Worm (Caenorhabditis elegans): ENCODE measurements around the gene srbc-42.
"Not testable (repeated sequence)": the region's sequence is repeated elsewhere in the genome, so short reads cannot be mapped to it uniquely, and the experiment has no call there.

Gene srbc-42

DNA sequence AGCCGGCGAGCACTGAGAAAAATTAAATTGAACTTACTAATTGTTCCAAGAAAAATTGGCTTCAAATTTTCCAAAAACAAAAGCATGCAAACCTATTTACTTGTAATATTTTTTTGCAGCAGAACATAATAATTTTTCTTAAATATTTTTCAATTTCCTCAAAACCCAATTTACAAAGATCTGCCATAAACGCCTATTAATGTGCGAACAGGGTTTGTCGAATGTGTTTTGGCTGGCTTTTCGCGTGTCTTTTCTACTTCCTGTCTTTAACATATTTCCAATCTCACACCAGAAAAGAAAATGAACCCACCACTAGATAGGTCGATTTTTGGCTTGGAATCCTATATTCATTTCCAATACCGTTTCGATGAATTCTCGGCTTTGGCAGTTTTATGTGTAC, 15.8 kb downstream of the srbc-42 start, which contains the start of gene C45H4.18:
TSS of gene C45H4.18 (plus strand) at position 301 of the 400 bp plus-strand sequence.
- TF ChIP-seq W03F9.2 (tag; optimal IDR thresholded peaks at IDR 0.05): no peak

DNA sequence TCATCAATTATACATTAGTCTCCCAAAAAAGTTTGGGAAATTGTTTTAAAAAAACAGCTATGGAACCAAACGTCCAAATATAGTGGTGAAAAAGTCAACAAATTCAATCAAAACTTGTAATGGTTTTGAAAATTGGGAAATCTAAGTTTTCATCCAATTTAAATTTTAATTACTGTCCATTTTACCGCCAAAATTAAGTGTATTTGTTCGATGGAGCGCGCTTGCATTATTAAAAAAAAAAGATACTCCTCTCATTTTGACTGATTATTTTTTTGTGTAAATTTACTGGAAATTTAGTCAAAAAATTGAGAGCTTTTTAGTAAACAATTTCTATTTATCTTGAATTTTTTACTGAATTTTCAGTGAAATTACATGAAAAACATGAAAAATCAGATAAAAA, 16.6 kb downstream of the srbc-42 start:
- no peak for TF ChIP-seq dao-5 (tag; optimal IDR thresholded peaks at IDR 0.05)
- no peak for TF ChIP-seq him-1 (tag; optimal IDR thresholded peaks at IDR 0.05)
- no peak for TF ChIP-seq W03F9.2 (tag; optimal IDR thresholded peaks at IDR 0.05)

DNA sequence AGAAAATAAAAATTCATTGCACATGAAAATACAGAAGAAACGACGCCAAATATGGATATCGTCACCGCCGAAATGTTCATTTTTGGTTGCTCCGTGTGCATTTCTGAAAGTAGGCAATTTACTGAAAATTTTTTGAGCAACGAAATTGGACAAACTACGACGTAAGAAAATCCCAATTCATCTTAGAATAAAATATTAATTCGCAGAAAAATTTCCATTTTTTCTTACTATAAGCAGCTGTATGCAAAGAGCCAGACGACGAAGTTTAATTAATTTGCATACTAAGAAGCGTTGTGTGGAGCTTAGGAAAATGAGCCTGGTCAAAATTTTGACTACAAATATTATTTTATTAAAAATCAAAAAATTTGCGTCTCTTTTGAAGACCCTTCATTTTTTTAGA, 24.3 kb downstream of the srbc-42 start, which contains the start of gene srbc-19:
TSS of gene srbc-19 (minus strand) at position 101 of the 400 bp plus-strand sequence.
- TF ChIP-seq him-1 (tag; optimal IDR thresholded peaks at IDR 0.05) (no peak), dao-5 (tag; optimal IDR thresholded peaks at IDR 0.05) (no peak), W03F9.2 (tag; optimal IDR thresholded peaks at IDR 0.05) (no peak)

DNA sequence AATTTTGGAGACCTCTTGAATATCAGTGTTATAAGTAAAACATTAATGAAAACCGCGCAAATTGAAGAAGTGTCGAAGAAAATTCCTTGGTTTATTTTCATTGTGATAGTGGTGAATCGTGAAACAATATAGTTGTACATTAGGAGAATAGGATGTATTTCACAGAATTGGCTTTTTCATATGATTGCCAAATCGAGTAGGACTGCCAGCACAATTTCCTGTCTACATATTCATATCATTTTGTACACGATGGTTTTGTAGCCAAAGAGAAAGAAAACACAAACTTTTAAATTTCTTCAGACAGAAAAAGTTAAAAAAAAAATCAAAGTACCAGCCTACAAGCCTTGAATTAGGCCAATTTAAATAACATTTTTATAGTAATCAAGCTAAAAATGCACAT, 27.3 kb downstream of the srbc-42 start, which contains the start of gene str-255:
TSS of gene str-255 (minus strand) at position 101 of the 400 bp plus-strand sequence.
- TF ChIP-seq W03F9.2 (tag; optimal IDR thresholded peaks at IDR 0.05) (no peak), him-1 (tag; optimal IDR thresholded peaks at IDR 0.05) (no peak), dao-5 (tag; optimal IDR thresholded peaks at IDR 0.05) (no peak)

DNA sequence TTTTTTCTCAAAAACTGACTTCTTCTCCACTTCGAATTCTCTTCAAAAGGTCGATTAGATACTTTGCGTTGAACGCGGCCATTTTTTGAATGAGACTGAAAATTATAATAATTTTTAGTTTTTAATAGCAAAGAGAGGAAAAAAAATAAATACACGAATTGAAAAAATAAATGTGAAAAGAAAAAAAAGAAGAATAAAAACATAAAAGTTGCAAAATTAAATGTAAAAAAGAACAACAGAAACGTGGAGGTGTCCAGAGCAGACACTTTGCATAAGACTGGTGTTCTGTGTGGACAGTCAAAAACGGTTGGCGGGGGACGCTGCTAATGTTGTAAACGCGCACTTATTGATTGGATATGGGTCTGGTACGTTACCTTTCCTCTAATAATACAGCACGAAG, 31.7 kb downstream of the srbc-42 start, which contains the start of gene C45H4.14:
TSS of gene C45H4.14 (minus strand) at position 101 of the 400 bp plus-strand sequence.
- TF ChIP-seq dao-5 (tag; optimal IDR thresholded peaks at IDR 0.05): no peak
- TF ChIP-seq W03F9.2 (tag; optimal IDR thresholded peaks at IDR 0.05): no peak
- TF ChIP-seq him-1 (tag; optimal IDR thresholded peaks at IDR 0.05): no peak

DNA sequence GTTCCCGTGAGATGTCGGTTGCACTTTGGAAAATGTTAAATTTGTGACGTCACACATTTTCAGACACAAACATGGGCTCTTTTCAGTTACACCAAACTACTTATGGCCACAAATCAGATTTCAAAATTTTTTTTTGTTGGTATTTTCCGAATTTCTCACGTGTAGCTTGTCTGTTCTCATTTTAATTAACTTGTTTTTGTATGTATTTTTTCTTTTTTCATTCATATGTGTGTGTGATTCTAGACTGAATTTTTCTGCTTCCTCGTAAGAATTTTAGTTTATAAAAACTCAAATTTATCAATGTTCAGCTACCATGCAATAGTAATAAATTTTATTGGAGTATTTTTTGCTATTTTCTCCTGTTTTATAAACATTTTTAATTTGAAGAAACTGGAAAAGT, 34.2 kb downstream of the srbc-42 start, which contains the start of gene srbc-22:
TSS of gene srbc-22 (plus strand) at position 301 of the 400 bp plus-strand sequence.
- TF ChIP-seq W03F9.2 (tag; optimal IDR thresholded peaks at IDR 0.05): no peak
- TF ChIP-seq him-1 (tag; optimal IDR thresholded peaks at IDR 0.05): no peak
- TF ChIP-seq dao-5 (tag; optimal IDR thresholded peaks at IDR 0.05): no peak

DNA sequence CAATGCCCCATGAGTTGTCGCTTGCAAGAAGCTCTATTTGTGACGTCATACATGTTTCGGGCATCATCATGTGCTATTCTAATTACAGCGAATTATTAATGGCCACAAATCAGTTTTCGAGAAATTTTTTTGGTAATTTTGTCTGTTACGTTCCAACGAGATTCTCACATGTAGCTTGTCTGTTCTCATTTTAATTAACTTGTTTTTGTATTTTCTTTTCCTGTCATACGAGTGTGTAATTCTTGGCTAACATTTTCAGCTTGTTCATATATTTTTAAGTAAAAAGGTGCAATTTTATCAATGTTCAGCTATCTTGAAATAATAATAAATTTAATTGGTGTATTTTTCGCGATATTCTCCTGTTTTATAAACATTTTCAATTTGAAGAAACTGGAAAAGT, 35.8 kb downstream of the srbc-42 start, which contains the start of gene srbc-21:
TSS of gene srbc-21 (plus strand) at position 301 of the 400 bp plus-strand sequence.
- no peak for TF ChIP-seq him-1 (tag; optimal IDR thresholded peaks at IDR 0.05)
- TF ChIP-seq W03F9.2 (tag; optimal IDR thresholded peaks at IDR 0.05): no peak
- TF ChIP-seq dao-5 (tag; optimal IDR thresholded peaks at IDR 0.05): no peak

DNA sequence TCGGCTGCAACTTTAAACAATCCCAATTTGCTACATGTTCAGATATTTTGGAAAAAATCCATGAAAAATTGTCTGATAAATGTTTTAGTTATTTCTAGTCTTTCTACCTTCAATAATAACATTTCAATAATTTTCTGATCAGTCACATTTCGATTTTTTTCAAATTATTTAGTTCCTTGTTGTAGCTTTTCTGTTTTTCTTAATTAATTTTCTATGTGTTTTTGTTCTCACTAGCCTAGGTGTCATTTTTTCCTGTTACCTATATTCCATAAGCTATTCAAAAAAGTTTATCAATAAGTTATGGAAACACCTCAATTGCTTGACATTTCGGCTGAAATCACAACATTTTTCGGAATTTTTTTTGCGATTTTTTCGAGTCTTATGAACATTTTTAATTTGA, 37.7 kb downstream of the srbc-42 start, which contains the start of gene srbc-23:
TSS of gene srbc-23 (plus strand) at position 301 of the 400 bp plus-strand sequence.
- TF ChIP-seq W03F9.2 (tag; optimal IDR thresholded peaks at IDR 0.05) (no peak), him-1 (tag; optimal IDR thresholded peaks at IDR 0.05) (no peak), dao-5 (tag; optimal IDR thresholded peaks at IDR 0.05) (no peak)

DNA sequence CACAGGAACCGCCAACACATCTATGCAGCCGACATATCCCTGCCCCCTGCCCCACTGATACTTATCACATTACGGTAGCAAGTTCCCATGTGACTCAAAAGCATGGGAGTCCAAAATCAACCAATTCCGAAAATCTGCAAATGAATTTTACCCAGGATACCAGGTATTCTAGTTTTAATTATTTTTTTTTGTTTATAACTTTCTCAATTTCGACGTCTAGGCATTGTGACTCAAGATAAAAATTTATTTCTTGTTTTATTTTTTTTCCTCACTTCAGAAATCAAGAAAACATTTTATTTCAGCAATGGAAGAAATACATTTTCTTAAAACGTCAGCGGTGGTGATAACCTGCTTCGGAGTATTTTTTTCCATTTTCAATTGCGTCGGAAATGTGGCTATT, 39.6 kb downstream of the srbc-42 start, which contains the start of gene srbc-24:
TSS of gene srbc-24 (plus strand) at position 301 of the 400 bp plus-strand sequence.
- TF ChIP-seq W03F9.2 (tag; optimal IDR thresholded peaks at IDR 0.05) (no peak), dao-5 (tag; optimal IDR thresholded peaks at IDR 0.05) (no peak), him-1 (tag; optimal IDR thresholded peaks at IDR 0.05) (no peak)

DNA sequence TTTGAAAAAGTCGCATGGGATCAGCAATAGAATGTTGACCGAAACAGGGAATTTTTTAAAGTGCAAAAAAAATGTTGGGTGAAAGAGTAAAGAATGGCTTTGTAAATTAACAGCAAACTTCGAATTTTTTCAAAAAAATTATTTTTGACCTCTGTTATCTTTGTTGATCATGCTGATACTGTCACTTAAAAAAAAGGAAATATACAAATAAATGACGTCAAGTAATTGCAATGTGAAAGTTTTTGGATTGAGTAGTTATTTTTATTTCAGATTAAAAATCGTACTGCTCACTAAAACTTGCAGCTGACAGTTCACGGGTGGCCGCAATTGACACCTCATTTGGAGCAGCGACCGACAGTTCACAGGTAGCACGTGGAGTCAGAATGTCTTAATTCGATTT, 40.1 kb downstream of the srbc-42 start, which contains the start of gene C45H4.13:
TSS of gene C45H4.13 (minus strand) at position 101 of the 400 bp plus-strand sequence.
- TF ChIP-seq him-1 (tag; optimal IDR thresholded peaks at IDR 0.05) (no peak), dao-5 (tag; optimal IDR thresholded peaks at IDR 0.05) (no peak), W03F9.2 (tag; optimal IDR thresholded peaks at IDR 0.05) (no peak)

DNA sequence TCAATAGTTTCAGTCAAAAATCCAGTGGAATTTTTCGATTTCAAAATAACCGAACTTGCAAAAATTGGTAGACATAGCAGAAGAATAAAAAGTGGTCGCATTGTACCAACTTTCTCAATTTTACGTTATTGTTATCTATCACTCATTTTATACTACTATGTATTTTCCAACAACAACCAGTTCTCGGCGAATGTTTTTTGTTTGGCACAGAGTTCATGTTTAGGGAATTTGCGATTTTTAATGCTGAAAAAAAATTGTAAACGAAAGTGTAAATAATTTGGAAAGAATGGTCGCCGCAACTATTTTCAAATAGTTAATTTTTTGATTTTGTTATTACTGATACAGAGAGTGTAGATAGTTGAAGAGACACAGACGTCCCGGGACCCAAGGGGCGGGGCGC, 41.6 kb downstream of the srbc-42 start, which contains the start of gene C45H4.21:
TSS of gene C45H4.21 (minus strand) at position 101 of the 400 bp plus-strand sequence.
- TF ChIP-seq W03F9.2 (tag; optimal IDR thresholded peaks at IDR 0.05) (no peak), him-1 (tag; optimal IDR thresholded peaks at IDR 0.05) (no peak), dao-5 (tag; optimal IDR thresholded peaks at IDR 0.05) (no peak)

DNA sequence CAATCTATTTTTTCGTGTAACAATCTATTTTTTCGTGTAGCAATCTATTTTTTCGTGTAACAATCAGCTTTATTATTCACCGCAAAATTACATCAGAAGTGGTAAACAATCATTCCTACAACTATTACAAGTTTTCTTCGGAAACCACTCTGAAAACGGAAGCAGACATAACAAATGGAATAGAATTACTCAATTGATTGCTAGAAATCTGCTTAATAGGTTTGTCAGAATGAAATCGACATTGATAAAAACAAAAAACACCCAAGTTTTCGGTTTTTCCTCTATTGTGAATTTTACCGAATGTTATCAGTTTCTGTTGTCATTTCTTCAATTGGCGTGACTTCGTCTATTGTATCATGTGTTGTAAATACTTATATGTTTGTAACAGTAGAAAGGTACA, 44.2 kb downstream of the srbc-42 start, which contains the start of gene srbc-20:
TSS of gene srbc-20 (plus strand) at position 301 of the 400 bp plus-strand sequence.
- TF ChIP-seq dao-5 (tag; optimal IDR thresholded peaks at IDR 0.05) (no peak), W03F9.2 (tag; optimal IDR thresholded peaks at IDR 0.05) (no peak)

DNA sequence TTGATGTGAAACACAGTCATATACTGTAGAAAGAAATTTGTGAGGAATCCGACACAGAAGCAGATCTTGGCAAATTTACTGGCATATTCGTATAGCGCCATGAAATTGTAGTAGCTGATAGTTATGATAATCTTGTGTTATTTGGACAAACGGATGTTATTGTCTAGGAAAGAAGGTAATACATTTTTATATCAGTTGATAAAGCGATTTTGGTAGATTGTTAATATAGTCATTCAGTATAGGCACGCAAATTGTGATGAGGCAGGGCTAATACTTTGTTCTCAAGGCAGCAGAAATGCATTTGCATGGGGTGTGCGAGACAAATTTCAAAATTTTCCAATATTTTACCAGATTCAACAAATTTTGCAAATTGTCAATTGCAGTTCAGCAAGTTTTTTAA, 45.0 kb downstream of the srbc-42 start, which contains the start of gene str-52:
TSS of gene str-52 (minus strand) at position 101 of the 400 bp plus-strand sequence.
- TF ChIP-seq W03F9.2 (tag; optimal IDR thresholded peaks at IDR 0.05) (no peak), him-1 (tag; optimal IDR thresholded peaks at IDR 0.05) (no peak)

DNA sequence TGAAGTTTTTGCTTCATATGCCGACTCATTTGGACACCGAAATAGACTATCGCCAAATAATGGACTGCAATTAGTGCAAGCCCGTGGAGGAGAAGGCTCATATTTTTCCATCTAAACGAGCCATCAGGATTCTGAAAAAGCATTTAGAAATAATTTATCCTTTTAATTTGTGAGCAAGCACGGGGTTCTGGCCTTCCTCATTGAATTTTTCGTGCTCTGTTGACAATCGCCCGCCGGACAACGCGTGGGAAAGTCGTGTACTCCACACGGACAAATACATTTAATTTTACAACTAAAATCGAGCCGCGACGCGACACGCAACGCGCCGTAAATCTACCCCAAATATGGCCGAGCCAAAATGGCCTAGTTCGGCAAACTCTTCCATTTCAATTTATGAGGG, 46.6 kb downstream of the srbc-42 start, which contains the start of gene F22F7.12:
TSS of gene F22F7.12 (minus strand) at position 101 of the 400 bp plus-strand sequence.
- TF ChIP-seq dao-5, him-1, W03F9.2 (tag; optimal IDR thresholded peaks at IDR 0.05): not testable (repeated sequence)
